Worm (Caenorhabditis elegans) whole organism, L2 larva: Measurements from ENCODE around the gene Y53F4B.39.

Experiments
- ceh-82 ChIP-seq: fragments of 150-350 bp; optimal IDR thresholded peaks from 2 replicates; lab custom pipeline; 2014; ENCODE audit warnings: missing biosample characterization, missing genetic modification characterization
- lin-39 ChIP-seq: fragments of 150-350 bp; optimal IDR thresholded peaks from 2 replicates; lab custom pipeline; 2014; ENCODE audit warnings: missing biosample characterization, missing genetic modification reagents, missing genetic modification characterization
- mdl-1 ChIP-seq, 2 experiments: fragments of 150-350 bp in 1 of 2; sonication (generic microtip) in 1 of 2; optimal IDR thresholded peaks; 2 replicates each; lab custom pipeline; 2017; ENCODE audit warnings: missing biosample characterization in 2 of 2, missing genetic modification characterization in 2 of 2
- nhr-10 ChIP-seq: sonication (generic microtip); optimal IDR thresholded peaks from 2 replicates; lab custom pipeline; 2017; ENCODE audit warnings: missing biosample characterization, missing genetic modification characterization
- nhr-11 ChIP-seq: fragments of 150-350 bp; optimal IDR thresholded peaks from 2 replicates; lab custom pipeline; 2014; ENCODE audit warnings: missing biosample characterization, missing genetic modification characterization
- nhr-25 ChIP-seq: fragments of 150-350 bp; sonication (generic microtip); optimal IDR thresholded peaks from 3 replicates; lab custom pipeline; 2014; ENCODE audit warnings: missing biosample characterization, missing genetic modification characterization
- unc-39 ChIP-seq: fragments of 150-350 bp; optimal IDR thresholded peaks from 2 replicates; lab custom pipeline; 2014; ENCODE audit warnings: missing biosample characterization, missing genetic modification characterization
- unc-62 ChIP-seq: fragments of 150-350 bp; optimal IDR thresholded peaks from 2 replicates; lab custom pipeline; 2014; ENCODE audit warnings: missing biosample characterization, missing genetic modification reagents, missing genetic modification characterization
- zag-1 ChIP-seq: fragments of 150-350 bp; optimal IDR thresholded peaks from 2 replicates; lab custom pipeline; 2014; ENCODE audit warnings: missing biosample characterization, missing genetic modification characterization
- ztf-11 ChIP-seq: sonication (generic microtip); optimal IDR thresholded peaks from 2 replicates; lab custom pipeline; 2017; ENCODE audit warnings: missing biosample characterization, missing genetic modification characterization
- ztf-4 ChIP-seq: fragments of 150-350 bp; optimal IDR thresholded peaks from 2 replicates; lab custom pipeline; 2014; ENCODE audit warnings: missing biosample characterization, missing genetic modification characterization

DNA sequence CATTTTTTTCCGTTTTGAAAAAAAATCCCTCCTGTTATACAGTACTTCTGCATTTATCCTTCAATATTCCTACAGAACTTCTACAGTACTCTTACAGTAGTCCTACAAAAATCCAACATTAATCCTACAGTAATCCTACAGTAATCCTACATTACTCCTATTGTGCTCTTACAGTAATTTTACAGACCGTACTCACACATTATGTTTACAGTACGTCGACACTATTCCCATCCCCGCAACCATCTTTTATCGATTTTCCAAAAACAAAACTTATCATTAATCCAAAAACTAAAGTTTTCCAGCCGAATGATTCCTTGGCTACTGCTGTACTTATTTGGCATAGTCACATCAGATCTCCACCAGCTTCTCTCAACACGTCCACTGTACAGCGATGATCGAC is 25.8 kb upstream of the Y53F4B.39 start, which contains the start of gene Y53F4B.20:
- TF ChIP-seq nhr-25 (tag; lab: Kevin White, UChicago) = no peak
- TF ChIP-seq lin-39 = no peak
- TF ChIP-seq mdl-1 (tag; optimal IDR thresholded peaks at IDR 0.05; lab: Kevin White, UChicago) = no peak
- TF ChIP-seq ztf-11 (tag; lab: Kevin White, UChicago) = no peak
- no peak for TF ChIP-seq unc-39 (tag; lab: Kevin White, UChicago)
- TF ChIP-seq ztf-4 = no peak
- no peak for TF ChIP-seq zag-1 (tag; lab: Kevin White, UChicago)
- no peak for TF ChIP-seq unc-62 (GFP tag; lab: Kevin White, UChicago)
- TF ChIP-seq nhr-11 (tag; lab: Kevin White, UChicago) = no peak
- no peak for TF ChIP-seq nhr-10 (tag; lab: Kevin White, UChicago)
- no peak for TF ChIP-seq ceh-82 (tag; lab: Kevin White, UChicago)
